Worm (Caenorhabditis elegans) whole organism, L3 larva: ENCODE data around the gene sdhd-1.

ENCODE experiments used
- ama-1 ChIP-seq: fragments of 150-350 bp; optimal IDR thresholded peaks from 2 replicates; lab custom pipeline; 2018
- ceh-82 ChIP-seq: fragments of 150-350 bp; optimal IDR thresholded peaks from 2 replicates; lab custom pipeline; 2014; ENCODE audit warnings: missing biosample characterization, missing genetic modification characterization
- daf-12 ChIP-seq: fragments of 150-350 bp; optimal IDR thresholded peaks from 2 replicates; lab custom pipeline; 2014; ENCODE audit warnings: missing biosample characterization, missing genetic modification reagents, missing genetic modification characterization
- egl-5 ChIP-seq: fragments of 150-350 bp; optimal IDR thresholded peaks from 2 replicates; lab custom pipeline; 2017; ENCODE audit warnings: missing biosample characterization, missing genetic modification reagents, missing genetic modification characterization, inconsistent platforms
- elt-1 ChIP-seq: fragments of 150-350 bp; optimal IDR thresholded peaks from 2 replicates; lab custom pipeline; 2014; ENCODE audit warnings: missing biosample characterization, missing genetic modification characterization
- fos-1 ChIP-seq: fragments of 150-350 bp; optimal IDR thresholded peaks from 2 replicates; lab custom pipeline; 2014; ENCODE audit warnings: missing biosample characterization, missing genetic modification characterization
- lin-39 ChIP-seq: fragments of 150-350 bp; optimal IDR thresholded peaks from 2 replicates; lab custom pipeline; 2018; ENCODE audit warnings: missing biosample characterization, missing genetic modification reagents, missing genetic modification characterization
- nhr-43 ChIP-seq: sonication (generic microtip); optimal IDR thresholded peaks from 2 replicates; lab custom pipeline; 2016; ENCODE audit warnings: mild to moderate bottlenecking, missing genetic modification characterization, missing compliant biosample characterization; ENCODE audit not compliant: poor library complexity, severe bottlenecking
- snpc-4 ChIP-seq: fragments of 150-350 bp; optimal IDR thresholded peaks from 2 replicates; lab custom pipeline; 2014; ENCODE audit warnings: missing biosample characterization, missing genetic modification characterization
- ztf-4 ChIP-seq: fragments of 150-350 bp; optimal IDR thresholded peaks from 2 replicates; lab custom pipeline; 2014; ENCODE audit warnings: missing biosample characterization, missing genetic modification characterization

sdhd-1 gene

DNA sequence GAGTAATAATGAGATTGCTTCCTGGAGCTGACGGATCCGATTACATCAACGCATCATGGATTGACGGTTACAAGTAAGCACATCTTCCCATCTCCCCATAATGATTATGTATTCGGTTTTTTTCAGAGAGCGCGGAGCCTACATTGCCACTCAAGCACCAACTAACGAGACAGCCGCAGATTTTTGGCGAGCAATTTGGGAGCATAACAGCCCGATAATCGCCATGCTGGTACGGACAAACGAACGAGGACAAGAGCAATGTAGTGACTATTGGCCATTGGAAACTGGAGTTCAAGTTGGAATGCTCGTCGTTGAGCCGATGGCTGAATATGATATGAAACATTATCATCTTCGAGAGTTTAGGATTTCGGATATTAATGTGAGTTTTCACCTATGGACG lies 38.8 kb downstream of the sdhd-1 start:
- no peak for TF ChIP-seq elt-1 (tag; lab: Kevin White, UChicago)
- TF ChIP-seq ama-1 (lab: Kevin White, UChicago): no peak
- TF ChIP-seq daf-12 (tag; lab: Kevin White, UChicago): no peak
- no peak for TF ChIP-seq nhr-43 (tag; lab: Kevin White, UChicago)
- TF ChIP-seq ztf-4: no peak
- TF ChIP-seq egl-5: no peak
- TF ChIP-seq ceh-82 (tag; lab: Kevin White, UChicago): no peak
- no peak for TF ChIP-seq fos-1 (tag; lab: Kevin White, UChicago)

ce11 chrII:11004381-11004780 lies 45.3 kb downstream of the sdhd-1 start:
- TF ChIP-seq snpc-4 (tag; lab: Kevin White, UChicago) (no peak), lin-39 (tag; lab: Kevin White, UChicago) (peak; percentile 30)
